Worm (Caenorhabditis elegans): ENCODE data around the gene Y69H2.17.

Gene Y69H2.17

DNA sequence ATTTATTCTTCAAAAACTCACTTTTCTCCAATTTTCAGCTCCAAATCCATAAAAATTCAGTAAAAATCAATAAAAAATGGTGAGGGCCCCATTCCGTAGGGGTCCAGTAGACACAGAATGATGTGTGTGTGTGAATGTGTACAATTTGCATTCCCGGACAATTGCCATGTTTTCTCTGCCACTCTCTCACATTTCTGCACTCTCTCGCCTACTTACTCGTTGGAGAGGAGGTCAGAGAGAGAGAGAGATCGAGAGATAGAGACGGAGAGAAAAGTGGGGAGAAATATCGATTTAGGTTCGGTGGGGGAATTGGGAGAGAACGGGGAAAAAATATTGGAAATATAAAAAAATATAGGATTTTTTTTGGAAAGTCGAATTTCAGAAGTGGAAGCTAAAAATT is 38.9 kb downstream of the Y69H2.17 start (continued):
- TF ChIP-seq fkh-6 (tag; optimal IDR thresholded peaks at IDR 0.05) = peak; percentile 18
- peak; percentile 35 for TF ChIP-seq dmd-4 (tag; optimal IDR thresholded peaks at IDR 0.05; ENCODE audit: borderline replicate concordance)
- TF ChIP-seq K02D7.2 (tag; optimal IDR thresholded peaks at IDR 0.05) = no peak
- peak; percentile 58 for TF ChIP-seq F13H6.1 (tag; optimal IDR thresholded peaks at IDR 0.05)
- TF ChIP-seq pha-2 (tag; optimal IDR thresholded peaks at IDR 0.05) = peak; percentile 59
- no peak for TF ChIP-seq madf-2 (tag; optimal IDR thresholded peaks at IDR 0.05)
- TF ChIP-seq rnt-1 (tag; optimal IDR thresholded peaks at IDR 0.05) = peak; percentile 21
- no peak for TF ChIP-seq mec-3 (tag; optimal IDR thresholded peaks at IDR 0.05; ENCODE audit: borderline replicate concordance)
- no peak for TF ChIP-seq fax-1 (tag; optimal IDR thresholded peaks at IDR 0.05)
- no peak; the same call in 1 of the 2 replicates for TF ChIP-seq sox-2 (GFP tag; IDR thresholded peaks at IDR 0.05)
- peak; percentile 90 for TF ChIP-seq ceh-48 (tag; optimal IDR thresholded peaks at IDR 0.05)
- peak; percentile 14 for TF ChIP-seq elt-2 (tag; optimal IDR thresholded peaks at IDR 0.05)
- TF ChIP-seq T23F11.4 (GFP tag; optimal IDR thresholded peaks at IDR 0.05) = no peak
- no peak for TF ChIP-seq pha-4 (tag; optimal IDR thresholded peaks at IDR 0.05)
- TF ChIP-seq ceh-19 (GFP tag; optimal IDR thresholded peaks at IDR 0.05) = peak; percentile 85
- peak; percentile 61 for TF ChIP-seq sdc-2 (tag; optimal IDR thresholded peaks at IDR 0.05)
- no peak for TF ChIP-seq K09A11.1 (tag; optimal IDR thresholded peaks at IDR 0.05; ENCODE audit: insufficient read depth)
- no peak for TF ChIP-seq ceh-45 (GFP tag; IDR thresholded peaks at IDR 0.05)
- no peak for TF ChIP-seq elt-4 (tag; optimal IDR thresholded peaks at IDR 0.05)
- peak; percentile 92 for TF ChIP-seq ceh-30 (tag; optimal IDR thresholded peaks at IDR 0.05)
- TF ChIP-seq ama-1 (optimal IDR thresholded peaks at IDR 0.05) = no peak
- TF ChIP-seq pros-1 (tag; optimal IDR thresholded peaks at IDR 0.05) = peak; percentile 79
- no peak for TF ChIP-seq Y22D7AL.16 (tag; optimal IDR thresholded peaks at IDR 0.05)
- TF ChIP-seq pqm-1 (tag; optimal IDR thresholded peaks at IDR 0.05) = peak; percentile 65
- TF ChIP-seq unc-3 (GFP tag; conservative IDR thresholded peaks at IDR 0.05) = no peak
- TF ChIP-seq unc-3 (tag; optimal IDR thresholded peaks at IDR 0.05) = no peak
- TF ChIP-seq hlh-30 (tag; optimal IDR thresholded peaks at IDR 0.05; ENCODE audit: insufficient read depth) = peak; percentile 67
- peak; percentile 92 for TF ChIP-seq unc-55 (GFP tag; optimal IDR thresholded peaks at IDR 0.05)
- peak; percentile 90 for TF ChIP-seq tbx-2 (tag; optimal IDR thresholded peaks at IDR 0.05)
- no peak for TF ChIP-seq pag-3 (tag; optimal IDR thresholded peaks at IDR 0.05; ENCODE audit: borderline replicate concordance)
- no peak for TF ChIP-seq hlh-15 (tag; optimal IDR thresholded peaks at IDR 0.05)
- peak; percentile 85 for TF ChIP-seq unc-42 (tag; optimal IDR thresholded peaks at IDR 0.05)
- TF ChIP-seq ceh-6 (GFP tag; optimal IDR thresholded peaks at IDR 0.05) = peak; percentile 27
- no peak for TF ChIP-seq lin-11 (tag; optimal IDR thresholded peaks at IDR 0.05)
- TF ChIP-seq ceh-34 (tag; optimal IDR thresholded peaks at IDR 0.05) = peak; percentile 50

DNA sequence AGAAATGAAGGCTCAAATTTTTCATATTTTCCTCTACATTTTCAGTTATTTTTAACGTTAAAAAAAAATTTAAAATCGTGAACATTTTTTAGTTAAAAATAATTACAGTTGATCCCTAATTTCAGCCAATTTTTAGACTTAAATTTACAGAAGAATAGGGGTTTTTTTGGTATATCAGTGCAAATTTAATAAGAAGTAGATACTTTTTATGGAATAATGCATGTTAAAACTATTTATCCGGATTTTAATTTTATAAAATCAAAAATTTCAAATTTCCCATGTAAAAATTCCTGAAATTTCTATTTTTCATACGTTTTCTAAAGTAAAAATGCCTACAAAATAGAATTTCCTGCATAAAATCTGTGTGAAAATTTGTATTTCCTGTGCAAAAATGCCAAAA is 39.3 kb downstream of the Y69H2.17 start:
- no peak for TF ChIP-seq C08G9.2 (tag; optimal IDR thresholded peaks at IDR 0.05)
- TF ChIP-seq tbx-2 (tag; optimal IDR thresholded peaks at IDR 0.05) = no peak
- no peak for TF ChIP-seq pax-1 (tag; optimal IDR thresholded peaks at IDR 0.05)
- TF ChIP-seq elt-4 (tag; optimal IDR thresholded peaks at IDR 0.05) = no peak
- TF ChIP-seq unc-3 (GFP tag; conservative IDR thresholded peaks at IDR 0.05) = no peak
- TF ChIP-seq unc-3 (tag; optimal IDR thresholded peaks at IDR 0.05) = no peak

DNA sequence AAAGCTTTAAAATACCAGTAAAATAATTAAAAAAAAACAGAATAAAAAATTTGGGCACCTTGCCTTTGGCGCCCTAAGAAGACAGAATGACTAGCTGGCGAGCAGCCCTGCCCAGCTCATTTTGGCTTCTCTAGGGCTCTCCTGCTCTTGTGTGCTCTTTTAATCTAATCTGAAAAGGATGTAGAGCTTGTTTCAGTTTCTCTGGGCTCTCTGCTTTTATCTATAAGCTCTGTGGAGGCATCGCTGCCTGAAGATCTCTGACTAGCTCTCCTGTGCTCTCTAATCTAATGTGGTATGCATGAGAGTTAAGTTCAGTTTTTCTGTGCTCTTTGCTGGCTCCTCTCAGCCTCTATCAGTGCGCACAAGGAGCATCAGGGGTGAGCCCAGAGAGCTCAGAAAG is 41.1 kb downstream of the Y69H2.17 start:
- no peak for TF ChIP-seq pqm-1 (tag; optimal IDR thresholded peaks at IDR 0.05)
- TF ChIP-seq unc-42 (tag; optimal IDR thresholded peaks at IDR 0.05) = peak; percentile 72

DNA sequence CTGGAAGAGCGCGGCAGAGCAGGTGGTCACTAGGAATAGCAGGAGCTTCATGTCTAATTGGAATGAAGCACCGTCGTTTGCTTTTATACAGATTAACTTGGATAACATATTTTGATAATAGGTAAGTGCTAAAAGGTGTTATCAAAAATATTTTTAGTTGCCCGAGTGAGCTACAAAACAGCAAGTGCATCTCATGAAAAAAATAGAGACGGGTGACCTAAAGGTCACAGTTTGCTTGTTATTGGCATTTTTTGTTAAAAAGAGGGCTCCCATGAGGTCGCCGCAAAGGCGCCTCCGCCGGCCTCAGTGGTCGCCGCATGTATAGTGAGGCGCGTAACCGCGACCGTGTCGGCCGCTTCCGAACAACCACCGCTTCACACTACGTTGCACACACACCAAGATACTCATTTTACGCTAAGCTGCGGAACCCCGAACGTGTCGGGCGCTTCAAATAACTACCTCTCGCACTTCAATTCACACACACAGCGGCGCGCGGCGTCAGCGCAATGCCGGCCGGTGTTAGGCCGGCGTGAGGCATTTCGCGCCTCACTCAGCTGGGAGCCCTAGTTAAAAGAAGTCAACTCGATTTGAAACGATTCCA is 44.7 kb downstream of the Y69H2.17 start, which contains the start of gene asp-19:
asp-19 (minus strand) TSS at position 51 of the 601 bp plus-strand sequence.
- no peak for TF ChIP-seq hlh-8 (tag; optimal IDR thresholded peaks at IDR 0.05)
- TF ChIP-seq zip-5 (tag; optimal IDR thresholded peaks at IDR 0.05) = no peak
- TF ChIP-seq ceh-30 (tag; optimal IDR thresholded peaks at IDR 0.05) = no peak
- no peak for TF ChIP-seq gmeb-2 (tag; optimal IDR thresholded peaks at IDR 0.05)
- no peak for TF ChIP-seq sox-2 (GFP tag; IDR thresholded peaks at IDR 0.05)
- TF ChIP-seq C38D4.7 (GFP tag; optimal IDR thresholded peaks at IDR 0.05) = no peak
- no peak for TF ChIP-seq fax-1 (tag; optimal IDR thresholded peaks at IDR 0.05)
- TF ChIP-seq unc-42 (tag; optimal IDR thresholded peaks at IDR 0.05) = no peak
- TF ChIP-seq ets-4 (tag; optimal IDR thresholded peaks at IDR 0.05) = no peak
- TF ChIP-seq ceh-48 (tag; optimal IDR thresholded peaks at IDR 0.05) = no peak
- no peak for TF ChIP-seq ref-2 (tag; optimal IDR thresholded peaks at IDR 0.05)
- TF ChIP-seq tbx-7 (tag; optimal IDR thresholded peaks at IDR 0.05) = no peak
- no peak for TF ChIP-seq tbx-2 (tag; optimal IDR thresholded peaks at IDR 0.05)
- no peak for TF ChIP-seq ama-1 (optimal IDR thresholded peaks at IDR 0.05)
- no peak for TF ChIP-seq ceh-34 (tag; optimal IDR thresholded peaks at IDR 0.05)
- TF ChIP-seq K09A11.1 (tag; optimal IDR thresholded peaks at IDR 0.05; ENCODE audit: insufficient read depth) = no peak
- TF ChIP-seq odd-2 (tag; optimal IDR thresholded peaks at IDR 0.05) = no peak
- no peak for TF ChIP-seq fkh-10 (GFP tag; optimal IDR thresholded peaks at IDR 0.05)

All from whole organism, late embryonic.